Worm (Caenorhabditis elegans): ENCODE results near the gene K11H12.9.

Gene K11H12.9

DNA sequence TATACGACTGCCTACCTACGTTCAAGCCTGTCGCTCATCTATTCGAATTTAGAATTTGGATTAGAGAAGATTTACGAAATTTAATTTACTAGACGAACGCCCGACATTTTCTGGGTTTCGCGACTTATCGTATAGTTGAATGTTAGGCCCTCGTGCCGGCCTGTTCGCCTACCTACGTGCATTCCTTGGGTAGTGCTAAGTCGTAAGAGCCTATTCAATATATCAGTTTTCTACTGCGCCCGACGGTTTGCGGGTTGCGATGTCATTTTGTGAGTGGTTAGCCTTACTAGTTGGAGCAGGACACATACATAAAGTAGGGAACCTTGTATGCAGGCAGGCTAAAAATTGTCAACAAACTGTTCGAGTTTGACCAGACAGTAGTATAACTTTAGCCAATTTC is 26.5 kb upstream of the K11H12.9 start:
- no peak for TF ChIP-seq odd-2 (tag; optimal IDR thresholded peaks at IDR 0.05)
- TF ChIP-seq elt-2 (tag; optimal IDR thresholded peaks at IDR 0.05), result no peak
- TF ChIP-seq hlh-8 (tag; optimal IDR thresholded peaks at IDR 0.05), result no peak
- no peak for TF ChIP-seq ahr-1 (tag; optimal IDR thresholded peaks at IDR 0.05)
- TF ChIP-seq hlh-6 (tag; optimal IDR thresholded peaks at IDR 0.05), result no peak
- TF ChIP-seq fkh-10 (GFP tag; optimal IDR thresholded peaks at IDR 0.05), result no peak
- no peak for TF ChIP-seq pag-3 (tag; optimal IDR thresholded peaks at IDR 0.05; ENCODE audit: borderline replicate concordance)

DNA sequence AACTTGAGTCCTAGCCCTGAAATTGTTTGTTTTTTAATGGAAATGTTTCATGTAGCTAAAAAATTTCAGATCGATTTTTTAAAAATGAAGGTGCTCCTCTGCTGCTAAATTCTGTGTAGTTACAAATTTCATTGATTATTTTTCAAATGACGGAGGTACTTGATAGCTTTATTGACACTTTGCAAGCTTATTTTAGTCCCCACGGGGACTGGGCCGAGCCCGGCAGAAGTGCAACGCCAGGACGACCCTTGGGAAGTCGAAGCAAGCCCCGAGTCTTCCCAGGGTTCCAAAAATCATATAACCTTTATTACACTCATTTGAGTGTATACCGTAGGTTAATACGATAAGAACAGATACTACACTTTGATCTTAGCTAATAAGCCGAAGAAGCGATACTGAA is 25.6 kb upstream of the K11H12.9 start:
- TF ChIP-seq dve-1 (tag; optimal IDR thresholded peaks at IDR 0.05) (no peak), pha-2 (tag; optimal IDR thresholded peaks at IDR 0.05) (no peak), lin-11 (tag; optimal IDR thresholded peaks at IDR 0.05) (no peak), ttx-3 (tag; optimal IDR thresholded peaks at IDR 0.05) (no peak), lim-6 (tag; optimal IDR thresholded peaks at IDR 0.05) (no peak), rnt-1 (tag; optimal IDR thresholded peaks at IDR 0.05) (no peak), ceh-34 (tag; optimal IDR thresholded peaks at IDR 0.05) (no peak)

DNA sequence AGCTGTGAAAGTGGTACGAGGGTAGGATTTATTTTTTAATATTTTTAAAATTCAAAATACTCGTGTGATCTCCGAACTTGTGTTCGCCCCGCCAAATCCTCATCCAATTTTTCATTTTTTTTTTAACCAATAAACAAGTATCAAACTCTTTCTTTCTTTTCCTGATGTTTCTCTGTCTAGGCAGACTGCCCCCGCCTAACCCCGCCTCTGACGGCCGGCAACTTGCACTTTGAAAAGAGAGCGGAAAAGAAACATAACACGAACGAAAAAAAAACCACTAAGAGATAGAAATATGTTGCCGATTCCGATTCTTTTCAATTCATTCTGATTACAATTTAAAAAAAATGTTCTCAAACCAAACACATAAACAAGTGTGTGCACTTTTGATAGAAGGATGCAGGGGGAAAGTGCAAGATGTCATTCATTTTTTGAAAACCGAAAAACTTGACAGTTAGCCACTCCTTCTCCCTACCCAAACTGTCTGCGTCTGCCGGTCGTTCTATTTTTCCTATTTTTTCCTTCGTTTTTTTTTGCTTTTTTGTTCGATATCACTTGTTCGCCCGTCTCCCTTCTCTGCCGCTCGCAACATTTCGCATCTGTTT is 23.4 kb upstream of the K11H12.9 start:
- TF ChIP-seq ceh-24 (tag; optimal IDR thresholded peaks at IDR 0.05) (no peak), che-1 (tag; optimal IDR thresholded peaks at IDR 0.05) (no peak), lim-6 (tag; optimal IDR thresholded peaks at IDR 0.05) (no peak), ceh-22 (tag; optimal IDR thresholded peaks at IDR 0.05) (no peak), sdc-2 (tag; optimal IDR thresholded peaks at IDR 0.05) (no peak), ceh-19 (GFP tag; optimal IDR thresholded peaks at IDR 0.05) (no peak), ceh-30 (tag; optimal IDR thresholded peaks at IDR 0.05) (no peak), eyg-1 (tag; optimal IDR thresholded peaks at IDR 0.05) (no peak), syd-9 (tag; optimal IDR thresholded peaks at IDR 0.05) (no peak), npax-4 (tag; optimal IDR thresholded peaks at IDR 0.05) (no peak), ahr-1 (tag; optimal IDR thresholded peaks at IDR 0.05) (no peak), C38D4.7 (GFP tag; optimal IDR thresholded peaks at IDR 0.05) (no peak), T23F11.4 (GFP tag; optimal IDR thresholded peaks at IDR 0.05) (no peak), elt-4 (tag; optimal IDR thresholded peaks at IDR 0.05) (no peak), Y22D7AL.16 (tag; optimal IDR thresholded peaks at IDR 0.05) (no peak), ztf-16 (tag; optimal IDR thresholded peaks at IDR 0.05) (no peak), ref-2 (tag; optimal IDR thresholded peaks at IDR 0.05) (no peak)

DNA sequence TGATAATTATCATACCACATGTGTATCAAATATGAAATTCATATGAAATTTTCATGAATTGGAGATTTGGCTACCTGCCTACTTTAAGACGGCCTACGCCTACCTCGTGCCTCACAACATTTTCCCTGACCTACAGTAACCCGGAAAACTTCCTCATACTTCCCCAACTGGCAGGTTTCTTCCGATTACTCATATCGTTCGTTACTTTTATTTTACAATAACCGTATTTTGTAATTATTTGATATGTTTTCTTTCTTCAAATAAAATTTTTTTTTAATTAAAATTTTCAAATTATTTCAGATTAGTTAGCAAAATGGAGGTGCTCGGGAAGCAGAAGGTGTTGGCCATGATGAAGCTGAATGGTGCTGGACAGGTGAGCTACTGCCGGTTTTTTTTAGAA is 22.2 kb upstream of the K11H12.9 start, which contains the start of gene nhr-76:
nhr-76 (plus strand) TSS at position 301 of the 400 bp plus-strand sequence.
- TF ChIP-seq K02D7.2 (tag; optimal IDR thresholded peaks at IDR 0.05) (no peak), hlh-8 (tag; optimal IDR thresholded peaks at IDR 0.05) (no peak), ceh-30 (tag; optimal IDR thresholded peaks at IDR 0.05) (no peak), ceh-19 (GFP tag; optimal IDR thresholded peaks at IDR 0.05) (no peak), odd-2 (tag; optimal IDR thresholded peaks at IDR 0.05) (no peak), hlh-6 (tag; optimal IDR thresholded peaks at IDR 0.05) (no peak), lim-6 (tag; optimal IDR thresholded peaks at IDR 0.05) (no peak), ceh-6 (GFP tag; optimal IDR thresholded peaks at IDR 0.05) (no peak)

DNA sequence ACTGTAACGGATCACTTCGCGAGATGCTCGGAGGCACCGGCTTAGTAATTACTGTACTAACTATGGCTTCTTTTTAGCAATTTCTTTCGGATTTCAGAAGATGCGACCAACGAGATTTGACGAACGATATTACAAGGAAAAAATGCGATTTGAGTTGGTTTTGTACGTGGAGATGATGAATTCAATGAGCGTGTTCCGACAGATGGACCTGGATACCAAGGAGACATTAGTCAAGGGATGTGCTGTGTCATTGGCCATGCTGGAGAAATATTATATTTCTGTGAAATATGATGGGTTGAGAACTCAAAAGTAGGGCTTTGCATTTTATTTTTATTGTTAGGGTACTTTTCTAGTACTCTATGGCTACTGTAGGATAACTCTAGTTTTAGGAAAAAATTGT is 18.9 kb upstream of the K11H12.9 start:
- no peak for TF ChIP-seq rnt-1 (tag; optimal IDR thresholded peaks at IDR 0.05)
- TF ChIP-seq mec-3 (tag; optimal IDR thresholded peaks at IDR 0.05; ENCODE audit: borderline replicate concordance), result no peak
- no peak for TF ChIP-seq hlh-15 (tag; optimal IDR thresholded peaks at IDR 0.05)
- no peak for TF ChIP-seq pat-9 (tag; optimal IDR thresholded peaks at IDR 0.05)
- TF ChIP-seq nhr-11 (tag; optimal IDR thresholded peaks at IDR 0.05), result no peak
- no peak for TF ChIP-seq ceh-9 (tag; optimal IDR thresholded peaks at IDR 0.05)
- no peak for TF ChIP-seq elt-4 (tag; optimal IDR thresholded peaks at IDR 0.05)
- TF ChIP-seq nhr-232 (tag; optimal IDR thresholded peaks at IDR 0.05), result no peak
- no peak for TF ChIP-seq ref-2 (tag; optimal IDR thresholded peaks at IDR 0.05)
- TF ChIP-seq che-1 (tag; optimal IDR thresholded peaks at IDR 0.05), result no peak
- TF ChIP-seq tbx-7 (tag; optimal IDR thresholded peaks at IDR 0.05), result no peak
- TF ChIP-seq sox-2 (GFP tag; IDR thresholded peaks at IDR 0.05), result no peak
